Worm (Caenorhabditis elegans): Measurements from ENCODE around the gene vps-39.

DNA sequence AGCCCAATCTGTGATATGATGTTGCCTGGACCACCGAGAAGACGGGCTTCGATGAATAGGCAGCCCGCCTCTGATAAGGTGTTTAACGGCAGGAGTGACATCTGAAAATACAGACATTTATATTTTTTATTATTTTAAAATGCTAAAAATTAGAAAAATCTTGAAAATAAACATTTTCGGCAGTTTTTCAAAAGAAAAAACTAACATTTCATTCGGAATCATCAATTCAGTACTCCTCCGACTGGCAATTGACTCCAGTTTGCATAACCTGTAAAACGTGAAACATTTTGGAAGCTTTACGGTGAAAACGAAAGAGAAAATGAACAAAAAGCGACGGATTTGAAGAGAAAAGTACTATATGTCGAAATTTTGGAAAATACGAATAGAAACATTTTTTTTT is 32.4 kb downstream of the vps-39 start, which contains the start of gene ric-7:
- TF ChIP-seq dpl-1 (GFP tag; optimal IDR thresholded peaks at IDR 0.05) (no peak), ceh-62 (tag; optimal IDR thresholded peaks at IDR 0.05) (no peak), unc-130 (GFP tag; optimal IDR thresholded peaks at IDR 0.05) (no peak), unc-62 (GFP tag; optimal IDR thresholded peaks at IDR 0.05 in 1 of 2) (no peak), unc-62 (tag; optimal IDR thresholded peaks at IDR 0.05) (no peak), ceh-82 (tag; optimal IDR thresholded peaks at IDR 0.05) (no peak), ztf-11 (tag; optimal IDR thresholded peaks at IDR 0.05) (no peak), lin-39 (tag; optimal IDR thresholded peaks at IDR 0.05) (no peak), fos-1 (tag; optimal IDR thresholded peaks at IDR 0.05) (no peak), lsy-2 (tag; optimal IDR thresholded peaks at IDR 0.05) (no peak), ama-1 (optimal IDR thresholded peaks at IDR 0.05) (no peak), nhr-11 (tag; optimal IDR thresholded peaks at IDR 0.05) (no peak), ces-1 (GFP tag; optimal IDR thresholded peaks at IDR 0.05) (no peak), ctbp-1 (GFP tag; IDR thresholded peaks at IDR 0.05) (no peak)

Data from whole organism, L4 larva.